Worm (Caenorhabditis elegans) whole organism, young adult: ENCODE results near the gene chca-1.

Experiments
- B0019.2 ChIP-seq: fragments of 200-800 bp; sonication (Bioruptor generic); conservative IDR thresholded peaks from 2 replicates; pipeline ENCODE4 v1.3.6; 2022; ENCODE audit warnings: missing genetic modification reagents, missing genetic modification characterization, missing compliant biosample characterization
- B0261.1 ChIP-seq: sonication (generic microtip); optimal IDR thresholded peaks from 2 replicates; lab custom pipeline; 2016; ENCODE audit warnings: mild to moderate bottlenecking, missing genetic modification characterization, moderate library complexity, missing compliant biosample characterization
- B0336.3 ChIP-seq: fragments of 200-800 bp; sonication (Bioruptor generic); IDR thresholded peaks from 2 replicates; pipeline ENCODE4 v1.3.6; 2022; ENCODE audit warnings: missing genetic modification characterization, missing compliant biosample characterization
- F23B12.7 ChIP-seq: sonication (generic microtip); optimal IDR thresholded peaks from 2 replicates; lab custom pipeline; 2017; ENCODE audit warnings: missing genetic modification characterization, mild to moderate bottlenecking, missing compliant biosample characterization, antibody characterized with exemption, moderate library complexity; ENCODE audit not compliant: insufficient read depth
- F55B11.4 ChIP-seq: sonication (generic microtip); optimal IDR thresholded peaks from 2 replicates; lab custom pipeline; 2016; ENCODE audit warnings: missing compliant biosample characterization, missing genetic modification characterization, borderline replicate concordance; ENCODE audit not compliant: insufficient read depth
- F57A8.1 ChIP-seq: fragments of 200-800 bp; sonication (Bioruptor generic); optimal IDR thresholded peaks from 2 replicates; lab custom pipeline; 2018; ENCODE audit warnings: mild to moderate bottlenecking, missing genetic modification characterization, moderate library complexity, missing compliant biosample characterization
- F57C9.4 ChIP-seq: sonication (generic microtip); optimal IDR thresholded peaks from 2 replicates; lab custom pipeline; 2017; ENCODE audit warnings: mild to moderate bottlenecking, missing genetic modification characterization, missing compliant biosample characterization
- K12H6.12 ChIP-seq: fragments of 200-800 bp; sonication (Bioruptor generic); optimal IDR thresholded peaks from 2 replicates; lab custom pipeline; 2018; ENCODE audit warnings: mild to moderate bottlenecking, missing genetic modification characterization, missing compliant biosample characterization
- T26A5.8 ChIP-seq: sonication (generic microtip); optimal IDR thresholded peaks from 2 replicates; lab custom pipeline; 2016; ENCODE audit warnings: missing genetic modification characterization, missing compliant biosample characterization
- Y53G8AR.9 ChIP-seq: fragments of 200-800 bp; sonication (Bioruptor generic); conservative IDR thresholded peaks from 2 replicates; pipeline ENCODE4 v1.3.6; 2022; ENCODE audit warnings: missing genetic modification reagents, missing genetic modification characterization, missing compliant biosample characterization
- Y56A3A.18 ChIP-seq: fragments of 200-800 bp; sonication (Bioruptor generic); IDR thresholded peaks from 2 replicates; pipeline ENCODE4 v1.3.6; 2022; ENCODE audit warnings: missing genetic modification reagents, missing genetic modification characterization, missing compliant biosample characterization
- ZK185.1 ChIP-seq: sonication (generic microtip); optimal IDR thresholded peaks from 2 replicates; lab custom pipeline; 2016; ENCODE audit warnings: mild to moderate bottlenecking, missing genetic modification characterization, missing compliant biosample characterization; ENCODE audit not compliant: poor library complexity, severe bottlenecking
- ama-1 ChIP-seq, 3 experiments: fragments of 150-350 bp in 1 of 3; sonication (generic microtip) in 2 of 3; optimal IDR thresholded peaks; 2 replicates each; lab custom pipeline; 2014 to 2018; ENCODE audit warnings: missing biosample characterization in 2 of 3, missing genetic modification characterization in 2 of 3, missing genetic modification reagents in 2 of 3
- atf-7 ChIP-seq: sonication (generic microtip); optimal IDR thresholded peaks from 2 replicates; lab custom pipeline; 2017; ENCODE audit warnings: mild to moderate bottlenecking, missing genetic modification characterization, missing compliant biosample characterization
- cebp-1 ChIP-seq, 2 experiments: fragments of 200-800 bp in 1 of 2; sonication (Bioruptor generic) in 1 of 2; sonication (generic microtip) in 1 of 2; IDR thresholded peaks in 1 of 2; optimal IDR thresholded peaks in 1 of 2; 2 replicates each; pipeline versions ENCODE4 v1.3.6 to Lab custom; 2017 to 2022; ENCODE audit warnings: missing compliant biosample characterization in 2 of 2, missing genetic modification characterization in 2 of 2, mild to moderate bottlenecking in 1 of 2, missing genetic modification reagents in 1 of 2, moderate library complexity in 1 of 2
- ceh-40 ChIP-seq: fragments of 200-800 bp; sonication (Bioruptor generic); IDR thresholded peaks from 2 replicates; pipeline ENCODE4 v1.3.6; 2022; ENCODE audit warnings: missing genetic modification characterization, missing compliant biosample characterization
- ceh-79 ChIP-seq: sonication (generic microtip); optimal IDR thresholded peaks from 2 replicates; lab custom pipeline; 2017; ENCODE audit warnings: mild to moderate bottlenecking, missing genetic modification characterization, missing compliant biosample characterization
- ceh-91 ChIP-seq: fragments of 200-800 bp; sonication (Bioruptor generic); IDR thresholded peaks from 2 replicates; pipeline ENCODE4 v1.3.6; 2022; ENCODE audit warnings: missing genetic modification reagents, missing genetic modification characterization, missing compliant biosample characterization
- dpff-1 ChIP-seq: sonication (generic microtip); optimal IDR thresholded peaks from 2 replicates; lab custom pipeline; 2017; ENCODE audit warnings: mild to moderate bottlenecking, missing genetic modification characterization, missing compliant biosample characterization
- egrh-3 ChIP-seq: fragments of 200-800 bp; sonication (Bioruptor generic); IDR thresholded peaks from 2 replicates; pipeline ENCODE4 v1.3.6; 2022; ENCODE audit warnings: missing genetic modification reagents, missing genetic modification characterization, missing compliant biosample characterization
- ekl-4 ChIP-seq: fragments of 200-800 bp; sonication (Bioruptor generic); IDR thresholded peaks from 2 replicates; pipeline ENCODE4 v1.3.6; 2022; ENCODE audit warnings: missing genetic modification reagents, missing genetic modification characterization, missing compliant biosample characterization
- fkh-3 ChIP-seq: sonication (generic microtip); optimal IDR thresholded peaks from 2 replicates; lab custom pipeline; 2016; ENCODE audit warnings: mild to moderate bottlenecking, missing genetic modification characterization, missing compliant biosample characterization
- hlh-26 ChIP-seq: fragments of 200-800 bp; sonication (Bioruptor generic); conservative IDR thresholded peaks from 2 replicates; pipeline ENCODE4 v1.3.6; 2022; ENCODE audit warnings: missing genetic modification reagents, missing genetic modification characterization, missing compliant biosample characterization
- hmg-1.2 ChIP-seq: fragments of 200-800 bp; sonication (Bioruptor generic); IDR thresholded peaks from 2 replicates; pipeline ENCODE4 v1.3.6; 2022; ENCODE audit warnings: missing genetic modification reagents, missing genetic modification characterization, missing compliant biosample characterization
- hmg-20 ChIP-seq: fragments of 200-800 bp; sonication (Bioruptor generic); IDR thresholded peaks from 2 replicates; pipeline ENCODE4 v1.3.6; 2022; ENCODE audit warnings: missing genetic modification reagents, missing genetic modification characterization, missing compliant biosample characterization
- hrde-1 ChIP-seq: sonication (generic microtip); optimal IDR thresholded peaks from 2 replicates; lab custom pipeline; 2016; ENCODE audit warnings: missing genetic modification characterization, mild to moderate bottlenecking, missing compliant biosample characterization, moderate library complexity, missing genotype, missing genetic modification reagents, borderline replicate concordance
- lin-40 ChIP-seq: sonication (generic microtip); optimal IDR thresholded peaks from 2 replicates; lab custom pipeline; 2016; ENCODE audit warnings: missing genetic modification characterization, mild to moderate bottlenecking, missing compliant biosample characterization, missing genotype, missing genetic modification reagents
- lsy-27 ChIP-seq: sonication (generic microtip); optimal IDR thresholded peaks from 2 replicates; lab custom pipeline; 2017; ENCODE audit warnings: missing genetic modification characterization, mild to moderate bottlenecking, missing compliant biosample characterization, antibody characterized with exemption, missing genotype, borderline replicate concordance; ENCODE audit not compliant: insufficient read depth
- madf-10 ChIP-seq: sonication (generic microtip); optimal IDR thresholded peaks from 2 replicates; lab custom pipeline; 2016; ENCODE audit warnings: mild to moderate bottlenecking, missing genetic modification characterization, missing compliant biosample characterization
- madf-3 ChIP-seq: fragments of 200-800 bp; sonication (Bioruptor generic); IDR thresholded peaks from 2 replicates; pipeline ENCODE4 v1.3.6; 2022; ENCODE audit warnings: missing genetic modification reagents, missing genetic modification characterization, missing compliant biosample characterization
- mes-4 ChIP-seq: sonication (generic microtip); optimal IDR thresholded peaks from 2 replicates; lab custom pipeline; 2016; ENCODE audit warnings: missing genotype, missing genetic modification characterization, missing compliant biosample characterization
- nhr-80 ChIP-seq: sonication (generic microtip); optimal IDR thresholded peaks from 2 replicates; lab custom pipeline; 2016; ENCODE audit warnings: missing genetic modification characterization, missing compliant biosample characterization
- sea-2 ChIP-seq: fragments of 200-800 bp; sonication (Bioruptor generic); IDR thresholded peaks from 2 replicates; pipeline ENCODE4 v1.3.6; 2022; ENCODE audit warnings: missing genetic modification characterization, missing compliant biosample characterization
- snpc-3.4 ChIP-seq: sonication (generic microtip); optimal IDR thresholded peaks from 2 replicates; lab custom pipeline; 2017; ENCODE audit warnings: missing genetic modification characterization, mild to moderate bottlenecking, missing compliant biosample characterization, antibody characterized with exemption, moderate library complexity, missing genotype, missing genetic modification reagents
- tbp1 ChIP-seq: fragments of 200-800 bp; sonication (Bioruptor generic); optimal IDR thresholded peaks from 2 replicates; lab custom pipeline; 2018; ENCODE audit warnings: mild to moderate bottlenecking, missing genetic modification characterization, missing compliant biosample characterization
- xnd-1 ChIP-seq: sonication (generic microtip); optimal IDR thresholded peaks from 2 replicates; lab custom pipeline; 2016; ENCODE audit warnings: missing genotype, missing genetic modification reagents, missing genetic modification characterization, missing compliant biosample characterization
- zfh-2 ChIP-seq: fragments of 200-800 bp; sonication (Bioruptor generic); conservative IDR thresholded peaks from 2 replicates; pipeline ENCODE4 v1.3.6; 2022; ENCODE audit warnings: missing genetic modification reagents, missing genetic modification characterization, missing compliant biosample characterization

Gene chca-1

ce11 chrIV:9634848-9635247 lies 16.3 kb upstream of the chca-1 start, which contains the start of gene mca-1:
Gene mca-1, minus strand, starts transcription at chrIV:9634948.
- TF ChIP-seq tbp1 (GFP tag; lab: Kevin White, UChicago) (no peak), Y56A3A.18 (GFP tag; lab: Robert Waterston, UW) (no peak), F57A8.1 (GFP tag; lab: Kevin White, UChicago) (no peak), xnd-1 (tag; lab: Kevin White, UChicago) (no peak), hlh-26 (GFP tag; lab: Robert Waterston, UW) (no peak), ceh-40 (GFP tag; lab: Robert Waterston, UW) (no peak)

ce11 chrIV:9641925-9642324 lies 9.3 kb upstream of the chca-1 start, which contains the start of gene del-2:
Gene del-2, minus strand, starts transcription at chrIV:9642025.
- TF ChIP-seq ekl-4 (GFP tag; lab: Robert Waterston, UW) (no peak), B0336.3 (no peak), ZK185.1 (no peak), B0261.1 (no peak), K12H6.12 (no peak), hmg-20 (no peak), lsy-27 (tag; lab: Kevin White, UChicago) (no peak), sea-2 (GFP tag; lab: Robert Waterston, UW) (no peak), F57A8.1 (GFP tag; lab: Kevin White, UChicago) (no peak)

ce11 chrIV:9643188-9643587 lies 8.0 kb upstream of the chca-1 start, which contains the start of gene degl-2:
Gene degl-2, plus strand, starts transcription at chrIV:9643488.
- no peak for TF ChIP-seq F23B12.7 (tag; lab: Kevin White, UChicago)
- no peak for TF ChIP-seq mes-4 (tag; lab: Kevin White, UChicago)
- no peak for TF ChIP-seq fkh-3 (tag; lab: Kevin White, UChicago)
- TF ChIP-seq B0261.1 = no peak
- TF ChIP-seq madf-3 (GFP tag; lab: Robert Waterston, UW) = no peak
- TF ChIP-seq ama-1 (optimal IDR thresholded peaks at IDR 0.05; lab: Kevin White, UChicago) = no peak
- no peak for TF ChIP-seq ama-1 (GFP tag; optimal IDR thresholded peaks at IDR 0.05; lab: Kevin White, UChicago)
- TF ChIP-seq cebp-1 (GFP tag; IDR thresholded peaks at IDR 0.05; lab: Robert Waterston, UW) = no peak
- TF ChIP-seq cebp-1 (tag; optimal IDR thresholded peaks at IDR 0.05; lab: Kevin White, UChicago) = no peak
- no peak for TF ChIP-seq ceh-79 (tag; lab: Kevin White, UChicago)

ce11 chrIV:9647789-9648361 lies 3.3 kb upstream of the chca-1 start, which contains the start of gene amph-1:
Gene amph-1, minus strand, starts transcription at chrIV:9647873.
- TF ChIP-seq T26A5.8 = no peak
- TF ChIP-seq madf-10 (tag; lab: Kevin White, UChicago) = no peak
- peak; percentile 33 for TF ChIP-seq lin-40 (tag; lab: Kevin White, UChicago)
- TF ChIP-seq nhr-80 (tag; lab: Kevin White, UChicago) = peak; percentile 36
- TF ChIP-seq F55B11.4 (tag; lab: Kevin White, UChicago) = no peak
- no peak for TF ChIP-seq zfh-2
- no peak for TF ChIP-seq B0261.1
- TF ChIP-seq F57A8.1 (GFP tag; lab: Kevin White, UChicago) = no peak
- TF ChIP-seq atf-7 (tag; lab: Kevin White, UChicago) = peak; percentile 67
- TF ChIP-seq hmg-1.2 (GFP tag; lab: Robert Waterston, UW) = peak; percentile 90
- no peak for TF ChIP-seq egrh-3 (GFP tag; lab: Robert Waterston, UW)
- no peak for TF ChIP-seq Y53G8AR.9 (GFP tag; lab: Robert Waterston, UW)
- no peak for TF ChIP-seq hrde-1 (tag; lab: Kevin White, UChicago)
- no peak for TF ChIP-seq snpc-3.4
- no peak for TF ChIP-seq F57C9.4
- no peak for TF ChIP-seq B0019.2 (GFP tag; lab: Robert Waterston, UW)
- TF ChIP-seq ceh-91 (GFP tag; lab: Robert Waterston, UW) = no peak
- TF ChIP-seq dpff-1 (tag; lab: Kevin White, UChicago) = no peak
- no peak for TF ChIP-seq ama-1 (optimal IDR thresholded peaks at IDR 0.05; lab: Kevin White, UChicago)
- TF ChIP-seq ama-1 (GFP tag; optimal IDR thresholded peaks at IDR 0.05; lab: Kevin White, UChicago) = no peak
